Fruit fly (Drosophila melanogaster): ENCODE results near the gene Sry-delta.

- no peak for TF ChIP-seq Pif1B (GFP tag; optimal IDR thresholded peaks at IDR 0.05)
- TF ChIP-seq D1 (tag; optimal IDR thresholded peaks at IDR 0.05): no peak
- TF ChIP-seq EcR (GFP tag; optimal IDR thresholded peaks at IDR 0.05): no peak
- no peak for TF ChIP-seq CG32121 (GFP tag; IDR thresholded peaks at IDR 0.05)
- no peak for TF ChIP-seq CG34367 (tag; optimal IDR thresholded peaks at IDR 0.05)
Measured at dm6 chr3R:30084137-30084536, 41.0 kb downstream of the Sry-delta start.

All from whole organism, pupa.